Fruit fly (Drosophila melanogaster) whole organism, wandering third instar larva: ENCODE data around the gene Gs2.

Experiments used
- fru ChIP-seq: fragments of 200-800 bp; sonication (Bioruptor generic); optimal IDR thresholded peaks from 3 replicates; lab custom pipeline; 2016; ENCODE audit warnings: missing biosample characterization, mild to moderate bottlenecking, missing genetic modification characterization
- usp ChIP-seq: fragments of >200 bp; optimal IDR thresholded peaks from 2 replicates; lab custom pipeline; 2017; ENCODE audit warnings: missing biosample characterization, missing genetic modification characterization

- TF ChIP-seq usp (no peak), fru (GFP tag; lab: Kevin White, UChicago) (peak; percentile 83)
These were observed 30.3 kb downstream of the Gs2 start for dm6 chrX:11452846-11453391.
